Fruit fly (Drosophila melanogaster): Measurements from ENCODE around the gene CG14621.

CG14621 gene

DNA sequence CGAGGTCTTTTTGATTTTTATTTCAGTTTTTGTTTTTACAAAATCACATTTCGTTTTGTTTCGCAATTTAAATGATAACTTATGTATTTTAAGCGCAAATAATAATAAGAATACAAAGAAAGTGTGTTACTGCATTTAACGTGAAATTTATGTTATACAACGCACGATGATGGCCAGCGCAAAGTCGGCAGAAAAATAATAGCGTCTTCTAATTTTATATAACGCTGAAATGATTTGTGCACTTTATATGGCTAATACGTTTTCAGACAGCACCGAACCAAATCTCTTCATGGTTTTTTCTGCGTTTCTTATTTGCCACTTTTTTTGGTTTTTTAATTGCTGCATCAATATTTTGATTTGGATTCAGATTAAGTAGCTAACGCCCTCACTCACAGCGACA, 30.9 kb downstream of the CG14621 start:
- no peak for TF ChIP-seq pan (optimal IDR thresholded peaks at IDR 0.05)
- no peak for TF ChIP-seq EcR (GFP tag; optimal IDR thresholded peaks at IDR 0.05)
- TF ChIP-seq Dll (optimal IDR thresholded peaks at IDR 0.05), result no peak
- no peak for TF ChIP-seq usp (GFP tag; optimal IDR thresholded peaks at IDR 0.05)
- TF ChIP-seq CG8478 (optimal IDR thresholded peaks at IDR 0.05), result no peak
- no peak for TF ChIP-seq psq (optimal IDR thresholded peaks at IDR 0.05)

DNA sequence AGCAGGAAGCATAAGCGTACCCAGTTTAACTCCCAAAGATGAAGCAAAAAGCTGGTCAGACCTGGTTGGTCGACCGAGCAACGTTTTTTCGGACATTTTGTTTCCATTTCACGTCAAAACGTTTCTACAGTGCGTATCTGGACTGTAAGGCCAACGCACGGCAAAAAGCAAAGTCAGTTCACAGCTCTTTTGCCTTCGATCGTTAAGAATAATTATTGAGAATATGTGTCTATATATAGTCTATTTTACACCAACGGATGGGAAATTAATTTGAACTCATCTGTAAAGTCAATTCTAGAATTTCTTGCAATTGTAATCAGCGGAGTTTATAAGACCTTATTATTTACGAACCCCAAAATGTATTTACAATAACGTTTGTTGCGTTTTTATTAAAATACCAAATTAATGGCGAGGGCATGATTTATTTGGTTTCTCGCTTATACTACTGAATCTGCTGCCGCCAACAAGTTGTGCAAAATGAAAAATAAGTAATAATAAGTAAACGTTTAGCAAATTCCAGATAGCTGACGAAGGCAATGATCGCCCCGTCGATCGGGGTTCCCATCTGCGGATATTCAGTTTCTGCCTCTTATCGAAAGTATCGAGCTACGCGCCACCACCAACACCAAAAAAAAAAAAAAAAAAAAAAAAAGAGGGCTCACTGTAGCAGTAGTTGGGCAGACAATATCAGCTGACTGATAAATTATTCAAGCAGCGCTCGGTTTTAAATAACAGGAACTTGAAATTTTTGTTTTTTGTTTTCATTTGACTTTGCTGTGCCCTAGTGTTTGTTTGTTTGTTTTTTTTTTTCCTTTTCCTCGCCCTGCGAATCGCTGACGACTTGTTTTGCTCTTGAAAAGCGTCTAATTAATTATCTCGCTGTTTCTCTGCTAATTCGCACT, 33.9 kb downstream of the CG14621 start:
- TF ChIP-seq pan (optimal IDR thresholded peaks at IDR 0.05), result no peak
- TF ChIP-seq Dll (optimal IDR thresholded peaks at IDR 0.05), result no peak
- no peak for TF ChIP-seq EcR (GFP tag; optimal IDR thresholded peaks at IDR 0.05)
- TF ChIP-seq psq (optimal IDR thresholded peaks at IDR 0.05), result no peak
- no peak for TF ChIP-seq CG8478 (optimal IDR thresholded peaks at IDR 0.05)

DNA sequence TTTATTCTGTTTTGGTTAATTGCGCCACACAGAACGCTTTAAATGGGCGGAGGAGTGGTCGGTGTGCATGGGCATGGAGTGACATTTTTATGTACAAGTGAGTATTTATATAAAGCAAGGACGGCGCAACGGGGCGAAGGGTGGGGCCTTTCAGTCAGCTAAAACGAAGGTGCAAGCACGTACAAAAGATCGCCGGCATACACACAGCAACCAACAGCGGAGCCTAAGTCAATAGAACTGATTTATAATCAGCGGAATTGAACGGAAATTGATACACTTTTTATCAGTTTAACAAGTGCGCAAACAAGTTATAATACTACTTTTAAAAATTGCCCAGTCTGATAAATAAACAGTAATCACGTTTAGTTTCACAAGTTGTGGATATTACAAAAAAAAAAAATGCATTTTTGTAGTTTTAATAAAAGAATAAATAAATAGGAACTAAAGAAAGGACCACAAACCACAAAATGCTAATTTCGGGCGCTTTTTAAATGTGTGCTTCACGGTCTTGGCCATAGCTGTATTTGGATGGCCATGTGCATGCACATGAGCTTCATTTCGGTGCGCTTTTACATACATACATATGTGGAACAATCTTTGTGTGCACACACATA, 35.3 kb downstream of the CG14621 start:
- TF ChIP-seq EcR (GFP tag; optimal IDR thresholded peaks at IDR 0.05) (no peak), pan (optimal IDR thresholded peaks at IDR 0.05) (no peak), Dll (optimal IDR thresholded peaks at IDR 0.05) (no peak), psq (optimal IDR thresholded peaks at IDR 0.05) (no peak), usp (GFP tag; optimal IDR thresholded peaks at IDR 0.05) (no peak), CG8478 (optimal IDR thresholded peaks at IDR 0.05) (no peak)

DNA sequence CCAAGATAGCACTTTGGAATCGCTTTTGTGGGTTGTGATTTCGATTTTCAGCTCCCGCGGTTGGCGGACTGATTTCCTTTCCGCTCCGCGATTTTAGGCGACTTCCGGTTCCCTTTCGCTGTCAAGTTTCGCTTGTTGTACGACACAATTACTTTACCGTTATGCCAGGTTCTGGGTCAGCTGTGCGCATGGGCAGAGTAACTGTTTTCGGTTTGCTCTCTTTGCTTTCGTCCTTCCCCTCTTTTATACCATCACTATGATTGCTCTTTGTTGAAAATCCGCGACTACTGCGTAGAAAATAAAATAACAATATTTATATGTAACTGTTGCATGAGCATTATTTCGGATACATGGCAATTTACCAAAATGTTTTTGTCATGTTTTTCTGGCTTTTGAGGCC, 36.6 kb downstream of the CG14621 start:
- no peak for TF ChIP-seq CG8478 (optimal IDR thresholded peaks at IDR 0.05)
- TF ChIP-seq EcR (GFP tag; optimal IDR thresholded peaks at IDR 0.05), result no peak
- TF ChIP-seq Dll (optimal IDR thresholded peaks at IDR 0.05), result no peak
- TF ChIP-seq usp (GFP tag; optimal IDR thresholded peaks at IDR 0.05), result no peak
- TF ChIP-seq pan (optimal IDR thresholded peaks at IDR 0.05), result no peak
- TF ChIP-seq psq (optimal IDR thresholded peaks at IDR 0.05), result no peak

DNA sequence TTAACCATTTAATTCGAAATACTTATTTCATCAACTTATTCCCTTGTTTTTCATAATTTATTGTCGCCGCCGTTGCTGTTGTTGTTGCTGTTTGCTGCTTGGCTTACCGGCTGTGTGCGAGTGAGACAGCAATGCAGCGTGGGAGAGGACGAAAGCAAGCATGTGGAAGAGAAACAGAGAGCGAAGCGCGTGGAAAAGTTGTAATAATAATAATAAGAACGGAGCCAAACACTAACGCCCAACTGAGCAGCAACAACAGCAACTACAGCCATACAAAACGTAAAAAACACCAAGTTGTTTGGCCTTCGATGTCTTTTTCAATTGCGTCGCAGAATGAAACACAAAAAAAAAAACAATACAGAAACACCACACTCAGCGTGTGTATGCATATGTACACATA, 37.1 kb downstream of the CG14621 start:
- no peak for TF ChIP-seq usp (GFP tag; optimal IDR thresholded peaks at IDR 0.05)
- TF ChIP-seq Dll (optimal IDR thresholded peaks at IDR 0.05), result no peak
- TF ChIP-seq EcR (GFP tag; optimal IDR thresholded peaks at IDR 0.05), result no peak
- TF ChIP-seq psq (optimal IDR thresholded peaks at IDR 0.05), result no peak
- no peak for TF ChIP-seq CG8478 (optimal IDR thresholded peaks at IDR 0.05)
- TF ChIP-seq pan (optimal IDR thresholded peaks at IDR 0.05), result no peak

DNA sequence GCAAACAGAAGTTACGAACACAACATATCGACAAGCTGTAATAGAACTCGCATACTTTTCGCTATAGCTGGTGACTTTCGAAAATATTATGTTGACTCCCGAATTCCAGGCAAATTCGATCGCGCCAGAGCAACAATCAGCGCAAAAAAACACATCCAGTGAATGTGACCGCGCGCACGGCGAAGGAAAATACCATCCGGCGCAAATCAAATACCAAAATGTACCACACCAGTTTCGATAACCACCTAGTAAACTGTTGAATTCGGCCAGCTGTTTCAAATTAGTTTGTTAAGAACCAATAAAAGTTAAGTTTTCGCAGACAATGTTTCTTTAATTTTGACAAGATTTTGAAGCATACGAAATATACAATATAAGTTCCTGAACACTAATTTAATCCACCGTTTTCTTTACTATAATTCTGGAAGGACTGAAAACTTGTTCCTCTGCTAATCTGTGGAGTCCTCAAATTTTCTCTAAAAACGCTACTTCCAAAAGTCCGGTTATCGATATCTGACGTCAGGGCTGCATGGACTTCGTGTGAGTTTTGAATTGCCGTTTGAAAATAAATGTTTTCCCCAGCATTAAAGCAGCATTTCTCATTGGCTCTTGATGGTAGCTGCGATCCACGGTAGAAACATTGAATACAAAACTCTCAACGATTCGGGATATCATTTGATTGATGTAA, 38.0 kb downstream of the CG14621 start, which contains the start of the genes Cp110 and CG12576:
Gene Cp110 (plus strand): TSS at position 223 of the 685 bp plus-strand sequence.
Gene CG12576 (minus strand): TSS at position 498 of the 685 bp plus-strand sequence.
- TF ChIP-seq EcR (GFP tag; optimal IDR thresholded peaks at IDR 0.05) (no peak), psq (optimal IDR thresholded peaks at IDR 0.05) (no peak), usp (GFP tag; optimal IDR thresholded peaks at IDR 0.05) (no peak)

DNA sequence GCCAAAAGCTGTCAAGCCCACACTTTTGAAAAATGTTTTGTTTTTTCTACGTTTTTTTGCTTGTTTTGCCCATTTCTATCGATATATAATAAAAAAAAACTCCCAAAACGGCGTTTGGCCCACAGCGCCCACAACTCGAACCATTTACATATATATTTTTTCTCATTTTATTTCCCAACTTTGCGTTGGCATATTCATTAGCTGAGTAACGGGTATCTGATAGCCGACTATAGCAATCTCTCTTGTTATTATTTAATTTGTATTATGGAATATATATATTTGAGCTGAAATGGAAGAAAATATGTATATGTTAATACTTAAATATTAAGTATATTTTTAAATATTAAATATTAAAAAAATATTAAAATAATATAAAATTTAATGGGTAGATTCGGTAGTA, 42.5 kb downstream of the CG14621 start:
- TF ChIP-seq Dll (optimal IDR thresholded peaks at IDR 0.05) (no peak), psq (optimal IDR thresholded peaks at IDR 0.05) (no peak)

DNA sequence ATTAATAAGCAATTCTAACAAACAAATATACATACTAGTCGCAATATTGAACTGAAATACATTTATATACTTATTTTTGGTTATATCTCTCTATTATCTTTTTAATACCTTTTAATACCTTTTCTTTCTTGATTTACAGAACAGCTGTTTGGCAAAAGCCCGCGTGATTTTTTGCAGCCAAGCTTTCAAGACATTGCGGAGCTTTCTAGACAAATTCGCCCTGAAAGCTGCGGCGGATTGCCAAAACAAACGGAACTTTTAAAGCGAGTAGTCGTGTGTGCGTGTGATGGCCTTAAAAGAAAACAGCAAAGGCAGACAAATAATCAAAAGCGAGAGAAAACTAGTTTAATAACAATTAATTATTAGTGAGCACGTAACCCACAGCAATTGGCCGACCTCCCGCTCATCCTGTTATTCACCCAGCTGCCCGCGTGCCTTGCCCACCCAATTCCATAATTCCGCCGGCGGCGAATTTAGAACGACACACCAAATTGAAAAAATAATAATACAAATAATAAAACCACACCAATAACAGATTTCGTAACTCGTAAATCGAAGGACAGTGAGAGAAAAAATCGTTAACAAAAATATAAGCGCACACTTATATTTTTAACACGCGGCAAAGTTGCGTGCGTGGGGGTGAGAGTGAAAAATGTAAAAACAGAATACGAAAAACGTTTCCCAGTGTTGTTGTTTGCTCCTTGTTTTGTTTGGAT, 43.0 kb downstream of the CG14621 start:
- no peak for TF ChIP-seq pan (optimal IDR thresholded peaks at IDR 0.05)
- no peak for TF ChIP-seq CG8478 (optimal IDR thresholded peaks at IDR 0.05)
- TF ChIP-seq Dll (optimal IDR thresholded peaks at IDR 0.05), result no peak
- TF ChIP-seq usp (GFP tag; optimal IDR thresholded peaks at IDR 0.05), result no peak
- TF ChIP-seq psq (optimal IDR thresholded peaks at IDR 0.05), result no peak
- TF ChIP-seq EcR (GFP tag; optimal IDR thresholded peaks at IDR 0.05), result no peak

DNA sequence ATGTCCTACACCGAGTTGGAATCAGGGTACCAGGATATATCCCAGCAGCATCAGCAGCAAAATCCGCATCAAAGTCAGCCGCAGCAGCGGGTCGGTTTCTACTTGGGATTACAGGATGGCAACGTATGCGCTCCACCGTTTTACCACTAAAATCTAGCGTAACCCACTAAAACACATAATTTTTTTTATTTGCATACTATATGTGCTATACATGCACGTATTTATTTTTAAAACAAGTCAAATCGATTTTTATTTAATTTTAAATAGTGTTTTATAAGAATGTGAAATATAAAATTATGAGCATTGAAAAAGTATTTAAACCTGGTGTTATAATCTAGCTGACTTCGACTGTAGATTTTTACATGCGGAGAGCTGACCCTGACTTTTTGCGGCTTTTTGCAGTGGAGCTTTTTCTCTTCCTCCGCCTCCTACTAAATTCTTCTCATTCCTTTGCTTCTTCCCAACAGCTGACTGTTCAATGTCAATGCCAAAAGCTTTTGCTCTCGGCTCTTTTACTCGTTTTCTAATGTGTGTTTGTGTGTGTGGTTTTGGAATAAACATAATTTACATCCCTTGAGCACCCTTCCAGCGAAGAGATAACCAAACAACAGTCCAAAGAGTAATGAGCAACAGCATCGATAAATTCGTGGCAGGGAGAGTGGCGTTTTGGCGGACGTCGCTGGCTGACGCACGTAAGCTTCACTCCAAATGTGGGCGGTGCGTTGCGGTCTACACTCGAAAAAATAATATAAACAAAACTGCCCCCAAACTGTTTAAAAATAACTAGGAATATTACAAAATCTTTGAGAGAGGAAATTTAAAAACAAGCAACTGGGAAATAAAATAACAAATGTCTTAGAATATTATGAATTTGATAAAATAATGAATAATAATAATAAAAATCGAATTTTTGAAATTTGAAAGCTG, 43.9 kb downstream of the CG14621 start:
- no peak for TF ChIP-seq pan (optimal IDR thresholded peaks at IDR 0.05)
- no peak for TF ChIP-seq psq (optimal IDR thresholded peaks at IDR 0.05)
- no peak for TF ChIP-seq usp (GFP tag; optimal IDR thresholded peaks at IDR 0.05)
- TF ChIP-seq EcR (GFP tag; optimal IDR thresholded peaks at IDR 0.05), result no peak
- no peak for TF ChIP-seq CG8478 (optimal IDR thresholded peaks at IDR 0.05)
- TF ChIP-seq Dll (optimal IDR thresholded peaks at IDR 0.05), result no peak

DNA sequence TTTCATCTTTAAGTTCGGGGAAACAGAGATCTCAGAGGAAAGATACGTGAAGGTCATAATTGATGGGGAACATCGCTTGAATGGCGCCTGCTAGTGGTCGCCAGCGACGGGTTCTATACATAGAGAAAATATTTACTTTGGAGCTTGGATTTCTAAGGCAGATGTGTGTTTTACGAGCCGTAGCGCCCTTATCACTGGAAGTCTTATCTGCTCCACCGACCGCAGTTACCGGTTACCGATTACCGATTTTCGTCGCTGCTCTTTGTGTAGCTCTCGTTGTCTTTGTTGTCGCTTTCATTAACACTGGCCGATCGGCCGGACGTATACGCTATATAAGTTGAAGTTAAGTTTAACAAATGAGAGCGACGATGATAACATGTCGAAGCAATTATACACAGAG, 46.6 kb downstream of the CG14621 start:
- TF ChIP-seq EcR (GFP tag; optimal IDR thresholded peaks at IDR 0.05) (no peak), pan (optimal IDR thresholded peaks at IDR 0.05) (no peak)
